Fruit fly (Drosophila melanogaster): ENCODE data around the gene Eogt.

The Eogt gene

dm6 chr2L:2426444-2427188 is 45.7 kb downstream of the Eogt start (continued):
- TF ChIP-seq wor (GFP tag; IDR thresholded peaks at IDR 0.05), result peak; percentile 59
- peak; percentile 33 for TF ChIP-seq nom (GFP tag; optimal IDR thresholded peaks at IDR 0.05)
- TF ChIP-seq CG13624 (GFP tag; optimal IDR thresholded peaks at IDR 0.05), result peak; percentile 36
- TF ChIP-seq tna (GFP tag; IDR thresholded peaks at IDR 0.05; ENCODE audit: partially characterized antibody), result no peak
- TF ChIP-seq sob (GFP tag; IDR thresholded peaks at IDR 0.05), result peak; percentile 46; the same call in 1 of the 2 replicates
- TF ChIP-seq CG18476 (GFP tag; optimal IDR thresholded peaks at IDR 0.05), result no peak
- TF ChIP-seq pan (optimal IDR thresholded peaks at IDR 0.05), result no peak
- peak in 1 of 2 experiments; percentile 71 for TF ChIP-seq pan (GFP tag; optimal IDR thresholded peaks at IDR 0.05 in 1 of 2, IDR thresholded peaks at IDR 0.05 in 1 of 2)
- peak; percentile 33; the same call in 1 of the 3 replicates for TF ChIP-seq sr (GFP tag; IDR thresholded peaks at IDR 0.05)
- TF ChIP-seq al (GFP tag; IDR thresholded peaks at IDR 0.05), result peak; percentile 10; the same call in 1 of the 2 replicates
- TF ChIP-seq bcd (GFP tag; optimal IDR thresholded peaks at IDR 0.05), result peak; percentile 54
- peak; percentile 34 for TF ChIP-seq CG8924 (tag; optimal IDR thresholded peaks at IDR 0.05)
- no peak for TF ChIP-seq grn (GFP tag; optimal IDR thresholded peaks at IDR 0.05)
- TF ChIP-seq Hey (tag; optimal IDR thresholded peaks at IDR 0.05), result no peak
- TF ChIP-seq Six4 (GFP tag; optimal IDR thresholded peaks at IDR 0.05), result no peak
- TF ChIP-seq Bdp1 (GFP tag; optimal IDR thresholded peaks at IDR 0.05), result no peak
- TF ChIP-seq Stat92E (GFP tag; optimal IDR thresholded peaks at IDR 0.05), result no peak
- TF ChIP-seq CG17802 (tag; optimal IDR thresholded peaks at IDR 0.05), result no peak
- no peak for TF ChIP-seq ERR (GFP tag; optimal IDR thresholded peaks at IDR 0.05)
- TF ChIP-seq zen (tag; optimal IDR thresholded peaks at IDR 0.05), result no peak
- no peak for TF ChIP-seq Usf (GFP tag; optimal IDR thresholded peaks at IDR 0.05)
- TF ChIP-seq eyg (GFP tag; optimal IDR thresholded peaks at IDR 0.05), result no peak
- no peak for TF ChIP-seq CG10565 (GFP tag; optimal IDR thresholded peaks at IDR 0.05)
- TF ChIP-seq CG33213 (GFP tag; optimal IDR thresholded peaks at IDR 0.05), result peak; percentile 37
- TF ChIP-seq CG12219 (GFP tag; optimal IDR thresholded peaks at IDR 0.05), result peak; percentile 52
- TF ChIP-seq CG11560 (tag; IDR thresholded peaks at IDR 0.05), result 0 out of 3 replicates have a peak, but pooled peaks have one; percentile 28
- TF ChIP-seq gro (GFP tag; optimal IDR thresholded peaks at IDR 0.05), result no peak
- TF ChIP-seq CG1603 (tag; optimal IDR thresholded peaks at IDR 0.05), result peak; percentile 80
- no peak for TF ChIP-seq gt (GFP tag; IDR thresholded peaks at IDR 0.05)
- TF ChIP-seq Awh (GFP tag; IDR thresholded peaks at IDR 0.05), result peak; percentile 40; the same call in 1 of the 2 replicates
- no peak for TF ChIP-seq CG6854 (GFP tag; optimal IDR thresholded peaks at IDR 0.05)
- no peak for TF ChIP-seq Hand (GFP tag; optimal IDR thresholded peaks at IDR 0.05)
- TF ChIP-seq CG8290 (GFP tag; optimal IDR thresholded peaks at IDR 0.05), result peak; percentile 5
- TF ChIP-seq CG8290 (tag; optimal IDR thresholded peaks at IDR 0.05), result no peak
- TF ChIP-seq ase (GFP tag; IDR thresholded peaks at IDR 0.05), result peak; percentile 42; the same call in 1 of the 3 replicates
- peak; percentile 90 for TF ChIP-seq Drgx (GFP tag; IDR thresholded peaks at IDR 0.05)
- TF ChIP-seq CG14014 (GFP tag; IDR thresholded peaks at IDR 0.05), result no peak; the same call in 1 of the 2 replicates
- peak; percentile 43 for TF ChIP-seq CG4854 (GFP tag; optimal IDR thresholded peaks at IDR 0.05)
- TF ChIP-seq CG12071 (GFP tag; optimal IDR thresholded peaks at IDR 0.05), result peak; percentile 37
- TF ChIP-seq sug (tag; optimal IDR thresholded peaks at IDR 0.05), result no peak
- no peak for TF ChIP-seq CG2199 (GFP tag; IDR thresholded peaks at IDR 0.05)
- TF ChIP-seq CG4328 (GFP tag; optimal IDR thresholded peaks at IDR 0.05), result no peak
- no peak for TF ChIP-seq slou (GFP tag; optimal IDR thresholded peaks at IDR 0.05)
- peak; percentile 42; the same call in 1 of the 2 replicates for TF ChIP-seq CG10366 (GFP tag; IDR thresholded peaks at IDR 0.05)
- no peak for TF ChIP-seq Adf1 (GFP tag; IDR thresholded peaks at IDR 0.05)
- no peak for TF ChIP-seq odd (GFP tag; optimal IDR thresholded peaks at IDR 0.05)
- TF ChIP-seq gem (tag; optimal IDR thresholded peaks at IDR 0.05), result peak; percentile 75
- TF ChIP-seq CG7786 (GFP tag; optimal IDR thresholded peaks at IDR 0.05), result no peak
- no peak for TF ChIP-seq Gsc (GFP tag; IDR thresholded peaks at IDR 0.05)
- TF ChIP-seq CG1647 (GFP tag; optimal IDR thresholded peaks at IDR 0.05), result peak; percentile 28

Data from whole organism, embryonic.